Fruit fly (Drosophila melanogaster): ENCODE data around the gene CG7251.

DNA sequence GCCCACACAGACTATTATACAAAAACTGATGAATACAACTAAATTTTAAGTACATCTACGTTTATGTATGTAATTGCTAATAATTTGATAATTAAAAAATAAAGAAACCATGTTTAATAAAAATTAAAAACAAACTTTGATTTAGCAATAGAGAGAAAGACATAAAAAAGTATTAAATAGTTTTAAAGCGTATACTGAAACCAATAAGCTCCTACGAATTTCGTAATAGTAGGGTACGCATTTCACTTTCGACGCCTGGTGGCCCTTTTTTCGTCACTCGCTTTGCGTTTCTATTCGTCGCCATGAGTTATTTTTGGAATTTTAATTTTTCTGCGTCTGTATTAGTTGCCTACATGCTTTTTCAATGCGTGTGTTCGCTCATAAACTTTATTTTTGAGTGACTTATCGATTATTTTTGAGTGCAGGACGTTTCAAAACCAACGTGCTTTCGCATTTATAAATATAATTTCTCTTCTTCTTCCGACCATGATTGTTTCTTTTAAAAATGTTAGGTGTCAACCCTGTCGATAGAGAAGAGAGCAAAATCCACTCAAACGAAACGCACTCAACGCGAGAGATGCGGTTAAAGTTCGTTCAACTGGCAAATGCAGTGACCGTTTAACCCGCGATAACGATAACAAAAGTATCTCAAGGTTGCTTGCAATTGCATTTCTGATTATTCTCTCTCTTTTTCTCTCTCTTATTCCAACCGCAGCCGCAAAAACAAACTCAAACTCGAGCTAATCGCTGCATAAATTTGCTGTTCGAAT is 41.5 kb downstream of the CG7251 start, which contains the start of gene Oscillin:
- TF ChIP-seq Blimp-1 (GFP tag; optimal IDR thresholded peaks at IDR 0.05) (peak; percentile 97), esn (GFP tag; optimal IDR thresholded peaks at IDR 0.05) (peak; percentile 53), CG8319 (GFP tag; optimal IDR thresholded peaks at IDR 0.05) (peak; percentile 52), svp (GFP tag) (peak; percentile 96), CG3032 (tag; optimal IDR thresholded peaks at IDR 0.05) (peak; percentile 80), CG3919 (GFP tag; optimal IDR thresholded peaks at IDR 0.05) (peak; percentile 76), Sox102F (GFP tag; optimal IDR thresholded peaks at IDR 0.05) (peak; percentile 36), Ets21C (GFP tag; optimal IDR thresholded peaks at IDR 0.05) (no peak), CG10631 (GFP tag; optimal IDR thresholded peaks at IDR 0.05) (peak; percentile 58), spab (GFP tag; optimal IDR thresholded peaks at IDR 0.05) (peak; percentile 70), Sox14 (GFP tag; optimal IDR thresholded peaks at IDR 0.05) (peak; percentile 38), Eip75B (GFP tag; optimal IDR thresholded peaks at IDR 0.05) (peak; percentile 70), Eip78C (GFP tag) (peak; percentile 96), CG15336 (GFP tag; IDR thresholded peaks at IDR 0.05) (peak; percentile 73)

Measured in whole organism, prepupa.